Fruit fly (Drosophila melanogaster) whole organism, embryonic: Measurements from ENCODE around the gene CG14052.

Experiments used
- Abd-B ChIP-seq: fragments of 200-800 bp; sonication (Bioruptor generic); optimal IDR thresholded peaks from 2 replicates; lab custom pipeline; 2018; ENCODE audit warnings: missing biosample characterization, mild to moderate bottlenecking, missing genetic modification characterization, moderate library complexity
- Bteb2 ChIP-seq: fragments of 200-800 bp; sonication (Bioruptor generic); optimal IDR thresholded peaks from 2 replicates; lab custom pipeline; 2016; ENCODE audit warnings: missing biosample characterization, missing genetic modification characterization
- CG10366 ChIP-seq: fragments of 200-800 bp; sonication (Bioruptor generic); IDR thresholded peaks from 2 replicates; pipeline ENCODE4 v1.3.6; 2022; ENCODE audit warnings: missing biosample characterization, missing genetic modification characterization
- CG10654 ChIP-seq: fragments of 200-800 bp; sonication (Bioruptor generic); optimal IDR thresholded peaks from 2 replicates; lab custom pipeline; 2016; ENCODE audit warnings: missing biosample characterization, missing genetic modification characterization
- CG12391 ChIP-seq: fragments of 200-800 bp; sonication (Bioruptor generic); optimal IDR thresholded peaks from 3 replicates; lab custom pipeline; 2018; ENCODE audit warnings: missing biosample characterization, mild to moderate bottlenecking, missing genetic modification characterization, moderate library complexity
- CG12659 ChIP-seq: fragments of 200-800 bp; sonication (Bioruptor generic); optimal IDR thresholded peaks from 3 replicates; lab custom pipeline; 2017; ENCODE audit warnings: mild to moderate bottlenecking, missing biosample characterization, missing genetic modification reagents, missing genetic modification characterization
- CG18476 ChIP-seq: fragments of 200-800 bp; sonication (Bioruptor generic); optimal IDR thresholded peaks from 2 replicates; lab custom pipeline; 2016; ENCODE audit warnings: missing biosample characterization, mild to moderate bottlenecking, missing genetic modification characterization
- CG4730 ChIP-seq: fragments of 200-800 bp; sonication (Bioruptor generic); IDR thresholded peaks from 2 replicates; pipeline ENCODE4 v1.3.6; 2022; ENCODE audit warnings: missing biosample characterization, missing genetic modification characterization
- CG7357 ChIP-seq: fragments of 200-800 bp; sonication (Bioruptor generic); IDR thresholded peaks from 3 replicates; pipeline ENCODE4 v1.3.6; 2022; ENCODE audit warnings: missing biosample characterization, missing genetic modification characterization
- CG8290 ChIP-seq, 3 experiments: fragments of 200-800 bp; sonication (Bioruptor generic); optimal IDR thresholded peaks; 2 replicates each; lab custom pipeline; 2016 to 2019; ENCODE audit warnings: missing biosample characterization in 3 of 3, missing genetic modification characterization in 3 of 3, mild to moderate bottlenecking in 2 of 3, moderate library complexity in 1 of 3
- CG8944 ChIP-seq: fragments of 200-800 bp; sonication (Bioruptor generic); optimal IDR thresholded peaks from 3 replicates; lab custom pipeline; 2016; ENCODE audit warnings: missing biosample characterization, missing genetic modification characterization
- CG9876 ChIP-seq: fragments of 200-800 bp; sonication (Bioruptor generic); optimal IDR thresholded peaks from 2 replicates; lab custom pipeline; 2016; ENCODE audit warnings: missing biosample characterization, missing genetic modification characterization
- Dad ChIP-seq: fragments of 200-800 bp; sonication (Bioruptor generic); optimal IDR thresholded peaks from 3 replicates; lab custom pipeline; 2016; ENCODE audit warnings: missing biosample characterization, missing genetic modification characterization
- Dip3 ChIP-seq: fragments of 200-800 bp; sonication (Bioruptor generic); optimal IDR thresholded peaks from 3 replicates; lab custom pipeline; 2016; ENCODE audit warnings: missing biosample characterization, missing genetic modification characterization
- Dp ChIP-seq: fragments of 200-800 bp; sonication (Bioruptor generic); optimal IDR thresholded peaks from 2 replicates; lab custom pipeline; 2018; ENCODE audit warnings: missing biosample characterization, mild to moderate bottlenecking, missing genetic modification characterization, moderate library complexity
- ERR ChIP-seq: fragments of 200-800 bp; sonication (Bioruptor generic); optimal IDR thresholded peaks from 2 replicates; lab custom pipeline; 2016; ENCODE audit warnings: missing biosample characterization, missing genetic modification characterization
- HLH54F ChIP-seq: fragments of 200-800 bp; sonication (Bioruptor generic); optimal IDR thresholded peaks from 3 replicates; lab custom pipeline; 2016; ENCODE audit warnings: missing biosample characterization, missing genetic modification characterization
- Med ChIP-seq: fragments of 200-800 bp; sonication (Bioruptor generic); peaks from one replicate; lab custom pipeline; 2016; ENCODE audit warnings: missing biosample characterization, missing genetic modification characterization, mild to moderate bottlenecking, inconsistent platforms, moderate library complexity
- Mes4 ChIP-seq: fragments of 200-800 bp; sonication (Bioruptor generic); optimal IDR thresholded peaks from 2 replicates; lab custom pipeline; 2016; ENCODE audit warnings: missing biosample characterization, missing genetic modification characterization
- NC2β ChIP-seq: fragments of 200-800 bp; sonication (Bioruptor generic); optimal IDR thresholded peaks from 2 replicates; lab custom pipeline; 2016; ENCODE audit warnings: missing biosample characterization, missing genetic modification characterization
- Pdp1 ChIP-seq, 2 experiments: fragments of 200-800 bp; sonication (Bioruptor generic); optimal IDR thresholded peaks; 3 replicates each; lab custom pipeline; 2016; ENCODE audit warnings: missing biosample characterization in 2 of 2, missing genetic modification characterization in 2 of 2, mild to moderate bottlenecking in 1 of 2, moderate library complexity in 1 of 2
- Stat92E ChIP-seq, 3 experiments: fragments of >200 bp in 2 of 3; fragments of 200-800 bp in 1 of 3; sonication (Bioruptor generic) in 1 of 3; optimal IDR thresholded peaks; 2 replicates each; lab custom pipeline; 2017 to 2019; ENCODE audit warnings: missing biosample characterization in 3 of 3, missing genetic modification characterization in 3 of 3, mild to moderate bottlenecking in 1 of 3, moderate library complexity in 1 of 3
- Trl ChIP-seq, 3 experiments: fragments of >200 bp in 2 of 3; fragments of 200-800 bp in 1 of 3; sonication (Bioruptor generic) in 1 of 3; optimal IDR thresholded peaks; 2 replicates in 1 of 3; 3 replicates in 2 of 3; lab custom pipeline; 2016 to 2017; ENCODE audit warnings: missing biosample characterization in 1 of 3, missing genetic modification characterization in 1 of 3
- ab ChIP-seq: fragments of 200-800 bp; sonication (Bioruptor generic); optimal IDR thresholded peaks from 2 replicates; lab custom pipeline; 2016; ENCODE audit warnings: missing biosample characterization, missing genetic modification characterization
- az2 ChIP-seq: fragments of 200-800 bp; sonication (Bioruptor generic); optimal IDR thresholded peaks from 3 replicates; lab custom pipeline; 2016; ENCODE audit warnings: missing biosample characterization, missing genetic modification characterization
- bsh ChIP-seq, 2 experiments: fragments of 200-800 bp; sonication (Bioruptor generic); optimal IDR thresholded peaks; 2 replicates each; lab custom pipeline; 2017 to 2018; ENCODE audit warnings: mild to moderate bottlenecking in 2 of 2, missing biosample characterization in 2 of 2, missing genetic modification characterization in 2 of 2, moderate library complexity in 1 of 2
- caup ChIP-seq: fragments of 200-800 bp; sonication (Bioruptor generic); optimal IDR thresholded peaks from 3 replicates; lab custom pipeline; 2017; ENCODE audit warnings: missing biosample characterization, mild to moderate bottlenecking, missing genetic modification characterization, moderate library complexity; ENCODE audit not compliant: severe bottlenecking
- corto ChIP-seq: fragments of 200-800 bp; sonication (Bioruptor generic); optimal IDR thresholded peaks from 2 replicates; lab custom pipeline; 2016; ENCODE audit warnings: missing biosample characterization, mild to moderate bottlenecking, missing genetic modification characterization, moderate library complexity
- crol ChIP-seq: fragments of 200-800 bp; sonication (Bioruptor generic); IDR thresholded peaks from 2 replicates; pipeline ENCODE4 v1.3.6; 2022; ENCODE audit warnings: missing biosample characterization, missing genetic modification characterization
- dmrt99B ChIP-seq: fragments of 200-800 bp; sonication (Bioruptor generic); optimal IDR thresholded peaks from 2 replicates; lab custom pipeline; 2018; ENCODE audit warnings: missing biosample characterization, mild to moderate bottlenecking, missing genetic modification characterization, moderate library complexity
- dysf ChIP-seq: fragments of 200-800 bp; sonication (Bioruptor generic); IDR thresholded peaks from 3 replicates; pipeline ENCODE4 v1.3.6; 2022; ENCODE audit warnings: missing biosample characterization, missing genetic modification characterization
- eyg ChIP-seq: fragments of 200-800 bp; sonication (Bioruptor generic); optimal IDR thresholded peaks from 3 replicates; lab custom pipeline; 2016; ENCODE audit warnings: missing biosample characterization, missing genetic modification characterization
- fu2 ChIP-seq: fragments of 200-800 bp; sonication (Bioruptor generic); optimal IDR thresholded peaks from 2 replicates; lab custom pipeline; 2016; ENCODE audit warnings: missing biosample characterization, missing genetic modification characterization
- grn ChIP-seq: fragments of 200-800 bp; sonication (Bioruptor generic); optimal IDR thresholded peaks from 3 replicates; lab custom pipeline; 2017; ENCODE audit warnings: missing biosample characterization, missing genetic modification characterization
- h ChIP-seq: fragments of >200 bp; optimal IDR thresholded peaks from 2 replicates; lab custom pipeline; 2017
- kah ChIP-seq: fragments of 200-800 bp; sonication (Bioruptor generic); optimal IDR thresholded peaks from 2 replicates; lab custom pipeline; 2018; ENCODE audit warnings: missing biosample characterization, mild to moderate bottlenecking, missing genetic modification characterization
- lbe ChIP-seq: fragments of 200-800 bp; sonication (Bioruptor generic); optimal IDR thresholded peaks from 2 replicates; lab custom pipeline; 2016; ENCODE audit warnings: missing biosample characterization, mild to moderate bottlenecking, missing genetic modification characterization
- oc ChIP-seq: fragments of 200-800 bp; sonication (Bioruptor generic); optimal IDR thresholded peaks from 2 replicates; lab custom pipeline; 2018; ENCODE audit warnings: missing biosample characterization, mild to moderate bottlenecking, missing genetic modification characterization, moderate library complexity
- p53 ChIP-seq: fragments of 200-800 bp; sonication (Bioruptor generic); optimal IDR thresholded peaks from 2 replicates; lab custom pipeline; 2016; ENCODE audit warnings: missing biosample characterization, missing genetic modification characterization
- pho ChIP-seq: fragments of 200-800 bp; sonication (Bioruptor generic); optimal IDR thresholded peaks from 2 replicates; lab custom pipeline; 2016; ENCODE audit warnings: missing biosample characterization, missing genetic modification characterization
- phol ChIP-seq: fragments of 200-800 bp; sonication (Bioruptor generic); optimal IDR thresholded peaks from 3 replicates; lab custom pipeline; 2018; ENCODE audit warnings: missing biosample characterization, mild to moderate bottlenecking, missing genetic modification characterization, moderate library complexity
- prd ChIP-seq, 3 experiments: fragments of >200 bp in 2 of 3; fragments of 200-800 bp in 1 of 3; sonication (Bioruptor generic) in 1 of 3; optimal IDR thresholded peaks in 2 of 3; IDR thresholded peaks in 1 of 3; 2 replicates in 2 of 3; 3 replicates in 1 of 3; pipeline versions ENCODE4 v1.3.6 to Lab custom; 2017 to 2022; ENCODE audit warnings: missing biosample characterization in 1 of 3, missing genetic modification characterization in 1 of 3
- pum ChIP-seq: fragments of 200-800 bp; sonication (Bioruptor generic); optimal IDR thresholded peaks from 2 replicates; lab custom pipeline; 2016; ENCODE audit warnings: missing biosample characterization, missing genetic modification characterization
- sob ChIP-seq: fragments of 200-800 bp; sonication (Bioruptor generic); IDR thresholded peaks from 2 replicates; pipeline ENCODE4 v1.3.6; 2022; ENCODE audit warnings: missing biosample characterization, missing genetic modification characterization
- tgo ChIP-seq: fragments of 200-800 bp; sonication (Bioruptor generic); IDR thresholded peaks from 3 replicates; pipeline ENCODE4 v1.3.6; 2022; ENCODE audit warnings: missing biosample characterization, missing genetic modification characterization
- tll ChIP-seq, 2 experiments: fragments of 200-800 bp in 1 of 2; fragments of >200 bp in 1 of 2; sonication (Bioruptor generic) in 1 of 2; optimal IDR thresholded peaks; 2 replicates each; lab custom pipeline; 2017 to 2019; ENCODE audit warnings: missing biosample characterization in 2 of 2, missing genetic modification characterization in 2 of 2, mild to moderate bottlenecking in 1 of 2, moderate library complexity in 1 of 2
- tx ChIP-seq: fragments of 200-800 bp; sonication (Bioruptor generic); optimal IDR thresholded peaks from 2 replicates; lab custom pipeline; 2016; ENCODE audit warnings: missing biosample characterization, missing genetic modification characterization
- unpg ChIP-seq: fragments of 200-800 bp; sonication (Bioruptor generic); optimal IDR thresholded peaks from 3 replicates; lab custom pipeline; 2018; ENCODE audit warnings: missing biosample characterization, mild to moderate bottlenecking, missing genetic modification characterization, moderate library complexity
- wor ChIP-seq: fragments of 200-800 bp; sonication (Bioruptor generic); IDR thresholded peaks from 2 replicates; pipeline ENCODE4 v1.3.6; 2022; ENCODE audit warnings: missing biosample characterization, missing genetic modification characterization

The CG14052 gene

DNA sequence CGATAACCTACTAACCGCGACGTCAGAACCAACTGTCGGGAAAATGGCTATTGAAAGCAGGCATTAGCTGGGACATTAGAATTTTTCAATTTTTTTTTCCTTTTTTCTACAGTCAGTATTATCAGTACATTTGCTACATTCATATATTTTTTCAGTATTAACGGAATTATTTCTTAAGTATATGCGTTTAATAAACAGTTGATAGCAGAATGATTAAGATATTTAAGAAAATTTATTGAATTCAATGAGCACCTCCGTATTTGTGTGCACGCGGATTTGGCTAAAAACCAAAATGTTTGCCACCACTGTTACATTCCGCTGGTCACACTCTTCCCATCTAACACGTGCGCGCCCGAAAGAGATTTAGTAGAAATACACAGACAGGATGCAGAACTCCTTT, 39.0 kb downstream of the CG14052 start, which contains the start of the genes temp and CG3071 (continued):
- TF ChIP-seq Bteb2: peak; percentile 21
- peak in 1 of 3 experiments; percentile 39 for TF ChIP-seq Stat92E (GFP tag; optimal IDR thresholded peaks at IDR 0.05; lab: Kevin White, UChicago)
- peak; percentile 73; the same call in 2 of the 3 replicates for TF ChIP-seq dysf
- no peak for TF ChIP-seq Trl (optimal IDR thresholded peaks at IDR 0.05; lab: Kevin White, UChicago)
- peak; percentile 53 for TF ChIP-seq Trl (GFP tag; optimal IDR thresholded peaks at IDR 0.05; lab: Kevin White, UChicago)
- peak; percentile 68 for TF ChIP-seq pho
- TF ChIP-seq ERR (GFP tag; lab: Kevin White, UChicago): peak; percentile 40
- no peak for TF ChIP-seq ab (GFP tag; lab: Kevin White, UChicago)
- peak; percentile 1 to 90 for TF ChIP-seq tll (GFP tag; optimal IDR thresholded peaks at IDR 0.05; lab: Kevin White, UChicago)
- TF ChIP-seq Dad (GFP tag; lab: Kevin White, UChicago): peak; percentile 28
- TF ChIP-seq Pdp1 (GFP tag; optimal IDR thresholded peaks at IDR 0.05; lab: Kevin White, UChicago): peak; percentile 51 to 56
- peak; percentile 72 for TF ChIP-seq phol (tag; lab: Kevin White, UChicago)
- peak in 1 of 2 experiments; percentile 40 for TF ChIP-seq bsh (GFP tag; optimal IDR thresholded peaks at IDR 0.05; lab: Kevin White, UChicago)
- peak; percentile 47 for TF ChIP-seq CG8290 (GFP tag; optimal IDR thresholded peaks at IDR 0.05; lab: Kevin White, UChicago)
- TF ChIP-seq CG8290 (tag; optimal IDR thresholded peaks at IDR 0.05; lab: Kevin White, UChicago): peak in 1 of 2 experiments; percentile 36
- peak; percentile 54; the same call in 2 of the 3 replicates for TF ChIP-seq tgo (GFP tag; lab: Robert Waterston, UW)
- no peak for TF ChIP-seq corto (GFP tag; lab: Kevin White, UChicago)
- TF ChIP-seq pum (GFP tag; lab: Kevin White, UChicago): peak; percentile 69
- TF ChIP-seq Dip3 (GFP tag; lab: Kevin White, UChicago): peak; percentile 45
- TF ChIP-seq lbe: peak; percentile 9
- peak; percentile 43 for TF ChIP-seq unpg (GFP tag; lab: Kevin White, UChicago)
- TF ChIP-seq grn (GFP tag; lab: Kevin White, UChicago): no peak
- peak; percentile 13 for TF ChIP-seq Dp (GFP tag; lab: Kevin White, UChicago)
- TF ChIP-seq Abd-B (GFP tag; lab: Kevin White, UChicago): peak; percentile 73
- no peak for TF ChIP-seq prd (optimal IDR thresholded peaks at IDR 0.05; lab: Kevin White, UChicago)
- peak; percentile 66; the same call in 2 of the 3 replicates for TF ChIP-seq prd (GFP tag; IDR thresholded peaks at IDR 0.05; lab: Robert Waterston, UW)
- TF ChIP-seq eyg (GFP tag; lab: Kevin White, UChicago): no peak
- TF ChIP-seq p53 (GFP tag; lab: Kevin White, UChicago): peak; percentile 20
- TF ChIP-seq h (lab: Kevin White, UChicago): no peak
- peak; percentile 24 for TF ChIP-seq CG9876 (GFP tag; lab: Kevin White, UChicago)
- peak; percentile 9 for TF ChIP-seq CG10654 (GFP tag; lab: Kevin White, UChicago)
- TF ChIP-seq Mes4 (GFP tag; lab: Kevin White, UChicago): peak; percentile 45
- TF ChIP-seq wor (GFP tag; lab: Robert Waterston, UW): no peak
- peak; percentile 81 for TF ChIP-seq CG12391
- peak; percentile 47 for TF ChIP-seq tx (GFP tag; lab: Kevin White, UChicago)
- peak; percentile 69 for TF ChIP-seq CG12659 (GFP tag; lab: Kevin White, UChicago)
- no peak for TF ChIP-seq kah
- no peak for TF ChIP-seq dmrt99B (tag; lab: Kevin White, UChicago)
- TF ChIP-seq crol (GFP tag; lab: Robert Waterston, UW): no peak
- TF ChIP-seq CG4730 (GFP tag; lab: Robert Waterston, UW): no peak
- peak; percentile 25; the same call in 1 of the 3 replicates for TF ChIP-seq CG7357 (GFP tag; lab: Robert Waterston, UW)
- peak; percentile 50 for TF ChIP-seq CG8944
- peak; percentile 52 for TF ChIP-seq sob (GFP tag; lab: Robert Waterston, UW)
- peak; percentile 49 for TF ChIP-seq oc (tag; lab: Kevin White, UChicago)
- TF ChIP-seq HLH54F (GFP tag; lab: Kevin White, UChicago): peak; percentile 68
- peak; percentile 59 for TF ChIP-seq NC2β
- peak; percentile 88 for TF ChIP-seq Med
- peak; percentile 66 for TF ChIP-seq fu2 (GFP tag; lab: Kevin White, UChicago)
- peak; percentile 25 for TF ChIP-seq caup (GFP tag; lab: Kevin White, UChicago)
- TF ChIP-seq CG10366: peak; percentile 14; the same call in 1 of the 2 replicates
- peak; percentile 66 for TF ChIP-seq az2 (GFP tag; lab: Kevin White, UChicago)
- TF ChIP-seq CG18476 (GFP tag; lab: Kevin White, UChicago): peak; percentile 17
